Fruit fly (Drosophila melanogaster): Measurements from ENCODE around the gene Es2.

Es2 gene

DNA sequence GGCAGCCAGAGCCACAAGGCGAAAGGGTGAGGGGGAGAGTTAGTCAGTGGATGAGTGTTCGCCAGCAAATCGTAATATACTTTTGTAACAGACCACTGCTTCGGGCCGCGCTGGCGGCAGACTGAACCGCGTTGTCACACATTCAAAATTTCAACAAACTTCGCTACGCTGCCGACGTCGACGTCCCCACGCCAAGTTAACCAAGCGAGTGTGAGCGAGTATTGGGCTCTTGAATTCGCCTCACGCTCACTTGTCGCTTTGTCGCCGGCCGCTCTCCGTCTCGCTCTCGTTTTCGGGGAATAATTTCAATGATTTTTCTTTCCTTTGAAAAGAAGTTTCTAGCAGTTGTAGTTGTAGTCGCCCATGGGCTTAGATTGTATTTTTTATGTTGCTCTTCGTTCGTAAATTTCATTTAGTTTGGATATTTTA, 49.7 kb upstream of the Es2 start, which contains the start of gene lawc (continued):
- TF ChIP-seq CG12155 (GFP tag; optimal IDR thresholded peaks at IDR 0.05) (no peak), CG14965 (GFP tag; optimal IDR thresholded peaks at IDR 0.05; ENCODE audit: borderline replicate concordance) (no peak), ara (GFP tag; IDR thresholded peaks at IDR 0.05) (no peak), CG10462 (GFP tag; optimal IDR thresholded peaks at IDR 0.05) (no peak), CG17328 (GFP tag; IDR thresholded peaks at IDR 0.05) (peak; percentile 41; the same call in 1 of the 2 replicates), PHDP (tag; optimal IDR thresholded peaks at IDR 0.05) (peak; percentile 33), Scr (GFP tag; IDR thresholded peaks at IDR 0.05; ENCODE audit: partially characterized antibody) (peak; percentile 20; the same call in 1 of the 2 replicates), CG1529 (GFP tag; optimal IDR thresholded peaks at IDR 0.05) (no peak), ATbp (GFP tag; optimal IDR thresholded peaks at IDR 0.05) (no peak), Hr78 (GFP tag; optimal IDR thresholded peaks at IDR 0.05) (no peak), B-H1 (GFP tag; IDR thresholded peaks at IDR 0.05) (no peak; the same call in 2 of the 3 replicates), CG7786 (GFP tag; optimal IDR thresholded peaks at IDR 0.05) (no peak), CG6813 (GFP tag; optimal IDR thresholded peaks at IDR 0.05) (no peak), Deaf1 (tag; optimal IDR thresholded peaks at IDR 0.05) (peak; percentile 68), CG18599 (GFP tag; optimal IDR thresholded peaks at IDR 0.05) (peak; percentile 84), HLH4C (GFP tag; IDR thresholded peaks at IDR 0.05; ENCODE audit: partially characterized antibody) (peak; percentile 13; the same call in 1 of the 3 replicates), CG33557 (GFP tag; optimal IDR thresholded peaks at IDR 0.05) (no peak), btn (GFP tag; optimal IDR thresholded peaks at IDR 0.05) (no peak), Adf1 (GFP tag; IDR thresholded peaks at IDR 0.05) (peak; percentile 94), jigr1 (GFP tag; IDR thresholded peaks at IDR 0.05) (no peak), CG10274 (GFP tag; optimal IDR thresholded peaks at IDR 0.05) (peak; percentile 3), Lhr (GFP tag; optimal IDR thresholded peaks at IDR 0.05) (no peak), lov (optimal IDR thresholded peaks at IDR 0.05) (no peak), lov (GFP tag; IDR thresholded peaks at IDR 0.05) (no peak; the same call in 2 of the 3 replicates), CG8359 (GFP tag; optimal IDR thresholded peaks at IDR 0.05; ENCODE audit: borderline replicate concordance) (peak; percentile 27), Gug (GFP tag; IDR thresholded peaks at IDR 0.05) (no peak), CG9876 (GFP tag; optimal IDR thresholded peaks at IDR 0.05) (no peak), CG10959 (GFP tag; IDR thresholded peaks at IDR 0.05) (no peak), chn (GFP tag; optimal IDR thresholded peaks at IDR 0.05) (no peak), NfI (GFP tag; optimal IDR thresholded peaks at IDR 0.05) (no peak), danr (GFP tag; IDR thresholded peaks at IDR 0.05) (no peak), Hmx (GFP tag; optimal IDR thresholded peaks at IDR 0.05) (no peak), CG7839 (tag; optimal IDR thresholded peaks at IDR 0.05) (peak; percentile 11), CG32772 (GFP tag; IDR thresholded peaks at IDR 0.05) (no peak), gem (tag; optimal IDR thresholded peaks at IDR 0.05) (no peak), lbe (GFP tag; optimal IDR thresholded peaks at IDR 0.05) (peak; percentile 63), CG18011 (GFP tag; optimal IDR thresholded peaks at IDR 0.05) (no peak), insv (GFP tag; optimal IDR thresholded peaks at IDR 0.05) (peak in 1 of 2 experiments; percentile 9), Lpt (GFP tag; optimal IDR thresholded peaks at IDR 0.05) (no peak), seq (GFP tag; IDR thresholded peaks at IDR 0.05) (peak; percentile 50; the same call in 1 of the 2 replicates), gfzf (GFP tag; optimal IDR thresholded peaks at IDR 0.05) (no peak), nerfin-2 (GFP tag; IDR thresholded peaks at IDR 0.05; ENCODE audit: partially characterized antibody) (no peak), lilli (GFP tag; optimal IDR thresholded peaks at IDR 0.05) (no peak), cas (GFP tag; IDR thresholded peaks at IDR 0.05) (peak; percentile 35; the same call in 1 of the 2 replicates), grn (GFP tag; optimal IDR thresholded peaks at IDR 0.05) (peak; percentile 26), Sin3A (optimal IDR thresholded peaks at IDR 0.05) (no peak), CG2678 (tag; optimal IDR thresholded peaks at IDR 0.05) (peak; percentile 21), h (optimal IDR thresholded peaks at IDR 0.05) (no peak), CrebB (tag; optimal IDR thresholded peaks at IDR 0.05) (peak; percentile 81), CG8944 (GFP tag; optimal IDR thresholded peaks at IDR 0.05) (no peak), vvl (GFP tag; IDR thresholded peaks at IDR 0.05) (peak; percentile 81)
